Worm (Caenorhabditis elegans) whole organism, L2 larva: ENCODE measurements around the gene nhx-4.

Experiments used
- F13H6.1 ChIP-seq: sonication (generic microtip); optimal IDR thresholded peaks from 2 replicates; lab custom pipeline; 2016; ENCODE audit warnings: missing genetic modification characterization, missing compliant biosample characterization
- R02D3.7 ChIP-seq: fragments of 150-350 bp; optimal IDR thresholded peaks from 2 replicates; lab custom pipeline; 2014; ENCODE audit warnings: missing biosample characterization, missing genetic modification characterization
- Y55F3AM.14 ChIP-seq: fragments of 200-800 bp; sonication (Bioruptor generic); optimal IDR thresholded peaks from 2 replicates; lab custom pipeline; 2018; ENCODE audit warnings: mild to moderate bottlenecking, missing genetic modification characterization, missing compliant biosample characterization
- aly-2 ChIP-seq: fragments of 150-350 bp; optimal IDR thresholded peaks from 2 replicates; lab custom pipeline; 2014; ENCODE audit warnings: missing biosample characterization, missing genetic modification characterization
- ama-1 ChIP-seq: fragments of 150-350 bp; optimal IDR thresholded peaks from 2 replicates; lab custom pipeline; 2018; ENCODE audit warnings: inconsistent platforms
- blmp-1 ChIP-seq: sonication (generic microtip); optimal IDR thresholded peaks from 2 replicates; lab custom pipeline; 2017; ENCODE audit warnings: missing genetic modification characterization, mild to moderate bottlenecking, missing compliant biosample characterization, antibody characterized with exemption, moderate library complexity; ENCODE audit not compliant: insufficient read depth
- crh-2 ChIP-seq: sonication (generic microtip); optimal IDR thresholded peaks from 2 replicates; lab custom pipeline; 2017; ENCODE audit warnings: missing biosample characterization, missing genetic modification characterization
- dmd-4 ChIP-seq: sonication (generic microtip); optimal IDR thresholded peaks from 2 replicates; lab custom pipeline; 2017; ENCODE audit warnings: missing biosample characterization, missing genetic modification characterization
- fos-1 ChIP-seq: fragments of 150-350 bp; optimal IDR thresholded peaks from 2 replicates; lab custom pipeline; 2014; ENCODE audit warnings: missing biosample characterization, missing genetic modification characterization
- lin-13 ChIP-seq: fragments of 150-350 bp; optimal IDR thresholded peaks from 2 replicates; lab custom pipeline; 2014; ENCODE audit warnings: missing biosample characterization, missing genetic modification reagents, missing genetic modification characterization
- lin-39 ChIP-seq: fragments of 150-350 bp; optimal IDR thresholded peaks from 2 replicates; lab custom pipeline; 2014; ENCODE audit warnings: missing biosample characterization, missing genetic modification reagents, missing genetic modification characterization
- lsy-2 ChIP-seq, 2 experiments: fragments of 150-350 bp in 1 of 2; sonication (generic microtip) in 1 of 2; optimal IDR thresholded peaks; 2 replicates each; lab custom pipeline; 2014 to 2017; ENCODE audit warnings: missing biosample characterization in 2 of 2, missing genetic modification characterization in 2 of 2
- mab-5 ChIP-seq: fragments of 150-350 bp; optimal IDR thresholded peaks from 2 replicates; lab custom pipeline; 2014; ENCODE audit warnings: missing biosample characterization, missing genetic modification characterization
- mbf-1 ChIP-seq: sonication (generic microtip); optimal IDR thresholded peaks from 2 replicates; lab custom pipeline; 2017; ENCODE audit warnings: missing biosample characterization, missing genetic modification characterization
- mdl-1 ChIP-seq, 2 experiments: fragments of 150-350 bp in 1 of 2; sonication (generic microtip) in 1 of 2; optimal IDR thresholded peaks; 2 replicates each; lab custom pipeline; 2017; ENCODE audit warnings: missing biosample characterization in 2 of 2, missing genetic modification characterization in 2 of 2
- nhr-10 ChIP-seq: sonication (generic microtip); optimal IDR thresholded peaks from 2 replicates; lab custom pipeline; 2017; ENCODE audit warnings: missing biosample characterization, missing genetic modification characterization
- nhr-11 ChIP-seq: fragments of 150-350 bp; optimal IDR thresholded peaks from 2 replicates; lab custom pipeline; 2014; ENCODE audit warnings: missing biosample characterization, missing genetic modification characterization
- nhr-129 ChIP-seq: fragments of 150-350 bp; optimal IDR thresholded peaks from 2 replicates; lab custom pipeline; 2014; ENCODE audit warnings: missing biosample characterization, missing genetic modification characterization
- nhr-21 ChIP-seq: fragments of 150-350 bp; optimal IDR thresholded peaks from 2 replicates; lab custom pipeline; 2014; ENCODE audit warnings: missing biosample characterization, missing genetic modification characterization
- nhr-237 ChIP-seq: fragments of 150-350 bp; optimal IDR thresholded peaks from 2 replicates; lab custom pipeline; 2014; ENCODE audit warnings: missing biosample characterization, missing genetic modification characterization
- nhr-6 ChIP-seq: fragments of 150-350 bp; optimal IDR thresholded peaks from 2 replicates; lab custom pipeline; 2014; ENCODE audit warnings: missing biosample characterization, missing genetic modification characterization
- nhr-77 ChIP-seq: fragments of 150-350 bp; optimal IDR thresholded peaks from 2 replicates; lab custom pipeline; 2014; ENCODE audit warnings: missing biosample characterization, missing genetic modification characterization
- peb-1 ChIP-seq: fragments of 150-350 bp; optimal IDR thresholded peaks from 2 replicates; lab custom pipeline; 2014; ENCODE audit warnings: missing biosample characterization, missing genetic modification characterization
- sem-4 ChIP-seq: fragments of 150-350 bp; optimal IDR thresholded peaks from 2 replicates; lab custom pipeline; 2014; ENCODE audit warnings: missing biosample characterization, missing genetic modification reagents, missing genetic modification characterization
- skn-1 ChIP-seq: sonication (generic microtip); optimal IDR thresholded peaks from 2 replicates; lab custom pipeline; 2017; ENCODE audit warnings: missing biosample characterization, missing genetic modification characterization
- sma-3 ChIP-seq: sonication (generic microtip); optimal IDR thresholded peaks from 2 replicates; lab custom pipeline; 2016; ENCODE audit warnings: missing genetic modification reagents, missing genetic modification characterization, missing compliant biosample characterization
- sma-9 ChIP-seq, 2 experiments: fragments of 150-350 bp in 1 of 2; sonication (generic microtip) in 1 of 2; optimal IDR thresholded peaks; 2 replicates each; lab custom pipeline; 2014 to 2016; ENCODE audit warnings: missing genetic modification characterization in 2 of 2, mild to moderate bottlenecking in 1 of 2, missing biosample characterization in 1 of 2, missing compliant biosample characterization in 1 of 2, missing genetic modification reagents in 1 of 2, moderate library complexity in 1 of 2
- unc-39 ChIP-seq: fragments of 150-350 bp; optimal IDR thresholded peaks from 2 replicates; lab custom pipeline; 2014; ENCODE audit warnings: missing biosample characterization, missing genetic modification characterization
- unc-62 ChIP-seq: fragments of 150-350 bp; optimal IDR thresholded peaks from 2 replicates; lab custom pipeline; 2014; ENCODE audit warnings: missing biosample characterization, missing genetic modification reagents, missing genetic modification characterization
- zag-1 ChIP-seq: fragments of 150-350 bp; optimal IDR thresholded peaks from 2 replicates; lab custom pipeline; 2014; ENCODE audit warnings: missing biosample characterization, missing genetic modification characterization
- ztf-1 ChIP-seq: fragments of 200-800 bp; sonication (Bioruptor generic); conservative IDR thresholded peaks from 2 replicates; pipeline ENCODE4 v1.3.6; 2022; ENCODE audit warnings: missing genetic modification characterization, missing compliant biosample characterization
- ztf-4 ChIP-seq: fragments of 150-350 bp; optimal IDR thresholded peaks from 2 replicates; lab custom pipeline; 2014; ENCODE audit warnings: missing biosample characterization, missing genetic modification characterization

The nhx-4 gene

DNA sequence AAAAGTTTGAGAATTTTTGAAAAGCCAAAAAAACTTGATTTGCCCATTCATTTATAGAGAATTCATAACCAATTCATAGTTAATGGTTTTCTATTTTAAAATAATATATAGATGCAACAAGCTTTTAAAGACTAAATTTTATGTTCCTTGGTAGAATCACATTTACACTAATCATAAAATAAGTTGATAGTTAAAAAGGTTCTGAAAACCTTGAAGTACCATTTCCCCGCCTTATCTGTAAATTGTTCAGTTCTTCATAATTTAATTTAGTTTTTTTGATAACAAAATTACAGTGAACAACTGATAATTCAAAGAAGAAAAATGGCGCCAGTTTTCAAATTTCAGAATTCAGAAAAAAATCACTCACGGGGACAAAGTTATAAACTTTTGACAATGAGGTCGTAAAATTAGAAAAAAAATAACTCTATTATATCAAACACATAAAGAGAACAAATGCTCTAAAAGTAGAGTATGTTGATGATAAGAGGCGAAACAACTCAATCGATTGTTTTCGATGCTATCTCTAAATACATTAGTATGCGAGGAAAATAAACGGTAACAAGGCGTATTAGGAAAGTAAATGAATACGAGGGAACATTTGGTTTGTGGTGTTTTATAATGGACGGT lies 28.7 kb upstream of the nhx-4 start, which contains the start of gene F41C6.7:
Gene F41C6.7 (minus strand): TSS at position 51 of the 627 bp plus-strand sequence.
- TF ChIP-seq dmd-4 (tag; lab: Kevin White, UChicago) (no peak), fos-1 (peak; percentile 23)

ce11 chrX:6888208-6888607 lies 25.9 kb upstream of the nhx-4 start:
- TF ChIP-seq nhr-6 (tag; lab: Kevin White, UChicago) (no peak), unc-62 (no peak)
- TF ChIP-seq, all 48 proteins: peak for 0

DNA sequence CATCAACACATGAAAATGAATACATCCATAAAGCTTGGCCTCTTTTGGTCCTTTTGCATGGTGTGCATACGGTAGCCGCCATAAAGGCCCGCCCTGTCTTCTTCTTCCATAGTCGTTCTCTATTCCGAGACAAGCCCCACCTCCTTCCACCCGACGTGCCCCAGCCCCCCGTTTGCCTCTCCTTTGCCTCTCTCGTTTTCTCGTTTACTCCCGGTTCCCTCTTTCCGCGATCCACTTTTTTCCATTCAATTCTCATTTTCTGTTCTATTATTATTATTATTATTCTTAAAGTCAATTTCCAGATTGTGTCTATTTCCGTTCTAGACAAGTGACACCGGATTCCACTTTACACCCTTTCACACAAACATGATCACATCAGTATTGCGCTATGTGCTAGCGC lies 24.7 kb upstream of the nhx-4 start, which contains the start of gene unc-6:
Gene unc-6 (plus strand): TSS at position 301 of the 400 bp plus-strand sequence.
- no peak for TF ChIP-seq Y55F3AM.14 (GFP tag; lab: Kevin White, UChicago)
- TF ChIP-seq F13H6.1 (tag; lab: Kevin White, UChicago), result no peak
- no peak for TF ChIP-seq lin-13 (GFP tag; lab: Kevin White, UChicago)
- no peak for TF ChIP-seq mdl-1 (tag; optimal IDR thresholded peaks at IDR 0.05; lab: Kevin White, UChicago)
- TF ChIP-seq peb-1 (tag; lab: Kevin White, UChicago), result no peak
- no peak for TF ChIP-seq sma-9 (GFP tag; optimal IDR thresholded peaks at IDR 0.05; lab: Kevin White, UChicago)
- TF ChIP-seq sma-9 (tag; optimal IDR thresholded peaks at IDR 0.05; lab: Kevin White, UChicago), result no peak
- TF ChIP-seq nhr-10 (tag; lab: Kevin White, UChicago), result no peak
- TF ChIP-seq ztf-4 (tag; lab: Kevin White, UChicago), result no peak
- no peak for TF ChIP-seq nhr-11
- no peak for TF ChIP-seq nhr-77
- TF ChIP-seq skn-1 (tag; lab: Kevin White, UChicago), result no peak
- TF ChIP-seq nhr-21 (tag; lab: Kevin White, UChicago), result no peak
- no peak for TF ChIP-seq mbf-1 (tag; lab: Kevin White, UChicago)
- no peak for TF ChIP-seq lin-39 (tag; lab: Kevin White, UChicago)
- TF ChIP-seq nhr-237, result no peak
- TF ChIP-seq ama-1 (lab: Kevin White, UChicago), result no peak

- TF ChIP-seq sem-4 (no peak), F13H6.1 (tag; lab: Kevin White, UChicago) (peak; percentile 14), zag-1 (no peak), nhr-129 (no peak)
Measured at ce11 chrX:6893074-6893473, 21.0 kb upstream of the nhx-4 start.

DNA sequence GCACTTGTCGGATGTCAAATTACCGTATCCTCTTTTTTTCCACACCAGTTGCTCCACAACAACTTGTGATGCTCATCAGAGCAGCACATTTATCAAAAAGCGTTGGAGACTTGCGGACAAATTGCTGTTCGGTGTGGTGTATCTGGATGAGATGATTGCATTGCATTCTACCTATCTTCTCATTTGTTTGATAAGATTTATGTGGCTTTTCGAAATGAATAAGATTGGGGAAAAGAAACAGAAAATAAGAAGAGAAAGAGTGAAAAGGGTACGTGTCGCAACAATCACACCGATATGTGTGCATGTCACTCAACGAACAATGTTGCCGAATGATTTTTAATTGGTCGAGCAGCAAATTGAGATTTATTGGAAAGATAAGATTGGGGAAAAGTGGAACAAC lies 20.0 kb upstream of the nhx-4 start:
- TF ChIP-seq F13H6.1 (tag; lab: Kevin White, UChicago), result peak; percentile 39
- TF ChIP-seq nhr-10 (tag; lab: Kevin White, UChicago), result no peak
- no peak for TF ChIP-seq crh-2
- no peak for TF ChIP-seq nhr-237
- no peak for TF ChIP-seq ztf-1 (GFP tag; lab: Robert Waterston, UW)
- TF ChIP-seq lin-39 (tag; lab: Kevin White, UChicago), result peak; percentile 6
- peak; percentile 36 for TF ChIP-seq sem-4
- TF ChIP-seq mab-5 (tag; lab: Kevin White, UChicago), result peak; percentile 55
- peak in 1 of 2 experiments; percentile 68 for TF ChIP-seq lsy-2 (tag; optimal IDR thresholded peaks at IDR 0.05; lab: Kevin White, UChicago)
- no peak for TF ChIP-seq sma-3 (GFP tag; lab: Kevin White, UChicago)
- peak; percentile 17 for TF ChIP-seq nhr-129
- no peak for TF ChIP-seq R02D3.7 (tag; lab: Kevin White, UChicago)

DNA sequence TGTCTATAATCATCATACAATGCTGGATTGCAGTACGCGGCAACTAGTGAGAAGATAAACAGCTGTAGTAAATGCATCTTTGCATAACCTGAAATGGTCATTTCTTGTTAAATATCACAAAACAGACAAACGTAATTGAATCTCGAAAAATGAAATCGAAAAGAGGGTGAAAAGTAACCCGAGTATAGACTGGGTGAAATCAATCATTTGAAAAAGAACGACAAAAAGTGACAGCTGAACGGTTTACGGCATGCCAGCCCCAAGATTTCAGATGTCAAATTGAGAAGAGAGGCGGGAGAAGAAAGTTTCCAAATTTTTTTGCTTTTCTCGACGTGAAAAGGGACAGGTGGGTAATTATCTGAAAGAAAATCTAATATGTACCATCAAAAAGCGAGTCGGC lies 14.2 kb upstream of the nhx-4 start, which contains the start of gene F14B8.4:
Gene F14B8.4 (minus strand): TSS at position 101 of the 400 bp plus-strand sequence.
- no peak for TF ChIP-seq aly-2 (tag; lab: Kevin White, UChicago)
- no peak for TF ChIP-seq blmp-1 (tag; lab: Kevin White, UChicago)
- no peak for TF ChIP-seq unc-62
- TF ChIP-seq sma-9 (GFP tag; optimal IDR thresholded peaks at IDR 0.05; lab: Kevin White, UChicago), result no peak
- no peak for TF ChIP-seq sma-9 (tag; optimal IDR thresholded peaks at IDR 0.05; lab: Kevin White, UChicago)
- no peak for TF ChIP-seq unc-39 (tag; lab: Kevin White, UChicago)
- TF ChIP-seq skn-1 (tag; lab: Kevin White, UChicago), result no peak
